Fruit fly (Drosophila melanogaster) whole organism, prepupa: Measurements from ENCODE around the gene SecCl.

Source experiments
- Blimp-1 ChIP-seq: fragments of 200-800 bp; sonication (Bioruptor generic); optimal IDR thresholded peaks from 3 replicates; lab custom pipeline; 2017; ENCODE audit warnings: missing biosample characterization, missing genetic modification characterization, mild to moderate bottlenecking, moderate library complexity, missing genetic modification reagents
- CG10631 ChIP-seq: fragments of 200-800 bp; sonication (Bioruptor generic); optimal IDR thresholded peaks from 2 replicates; lab custom pipeline; 2016; ENCODE audit warnings: missing biosample characterization, missing genetic modification characterization
- CG10669 ChIP-seq: fragments of 200-800 bp; sonication (Bioruptor generic); optimal IDR thresholded peaks from 3 replicates; lab custom pipeline; 2018; ENCODE audit warnings: missing biosample characterization, mild to moderate bottlenecking, missing genetic modification characterization, moderate library complexity
- CG11294 ChIP-seq: fragments of 200-800 bp; sonication (Bioruptor generic); IDR thresholded peaks from 2 replicates; pipeline ENCODE4 v1.3.6; 2022; ENCODE audit warnings: missing biosample characterization, missing genetic modification characterization
- CG11762 ChIP-seq: fragments of 200-800 bp; sonication (Bioruptor generic); optimal IDR thresholded peaks from 3 replicates; lab custom pipeline; 2016; ENCODE audit warnings: missing biosample characterization, missing genetic modification characterization; ENCODE audit not compliant: insufficient read depth
- CG11902 ChIP-seq: fragments of 200-800 bp; sonication (Bioruptor generic); optimal IDR thresholded peaks from 3 replicates; lab custom pipeline; 2016; ENCODE audit warnings: missing biosample characterization, missing genetic modification characterization
- CG15336 ChIP-seq: fragments of 200-800 bp; sonication (Bioruptor generic); IDR thresholded peaks from 2 replicates; pipeline ENCODE4 v1.3.6; 2022; ENCODE audit warnings: missing biosample characterization, missing genetic modification characterization
- CG1621 ChIP-seq: fragments of 200-800 bp; sonication (Bioruptor generic); optimal IDR thresholded peaks from 3 replicates; lab custom pipeline; 2018; ENCODE audit warnings: missing biosample characterization, mild to moderate bottlenecking, missing genetic modification characterization
- CG3032 ChIP-seq: fragments of 200-800 bp; optimal IDR thresholded peaks from 2 replicates; lab custom pipeline; 2019; ENCODE audit warnings: missing biosample characterization, mild to moderate bottlenecking, missing genetic modification characterization, moderate library complexity
- CG31627 ChIP-seq: fragments of 200-800 bp; sonication (Bioruptor generic); optimal IDR thresholded peaks from 3 replicates; lab custom pipeline; 2016; ENCODE audit warnings: missing biosample characterization, missing genetic modification characterization
- CG32006 ChIP-seq: fragments of 200-800 bp; sonication (Bioruptor generic); optimal IDR thresholded peaks from 3 replicates; lab custom pipeline; 2017; ENCODE audit warnings: missing biosample characterization, mild to moderate bottlenecking, missing genetic modification characterization
- CG34406 ChIP-seq: fragments of 200-800 bp; sonication (Bioruptor generic); optimal IDR thresholded peaks from 3 replicates; lab custom pipeline; 2016; ENCODE audit warnings: missing biosample characterization, missing genetic modification characterization
- CG3919 ChIP-seq: fragments of 200-800 bp; sonication (Bioruptor generic); optimal IDR thresholded peaks from 3 replicates; lab custom pipeline; 2016; ENCODE audit warnings: missing biosample characterization, missing genetic modification characterization
- CG4318 ChIP-seq: fragments of 200-800 bp; sonication (Bioruptor generic); optimal IDR thresholded peaks from 3 replicates; lab custom pipeline; 2017; ENCODE audit warnings: missing biosample characterization, mild to moderate bottlenecking, missing genetic modification characterization
- CG6163 ChIP-seq: fragments of 200-800 bp; sonication (Bioruptor generic); IDR thresholded peaks from 3 replicates; pipeline ENCODE4 v1.3.6; 2022; ENCODE audit warnings: missing biosample characterization, missing genetic modification characterization
- CG6276 ChIP-seq: fragments of 200-800 bp; sonication (Bioruptor generic); optimal IDR thresholded peaks from 2 replicates; lab custom pipeline; 2017; ENCODE audit warnings: missing biosample characterization, mild to moderate bottlenecking, missing genetic modification characterization
- CG6792 ChIP-seq: fragments of 200-800 bp; sonication (Bioruptor generic); optimal IDR thresholded peaks from 3 replicates; lab custom pipeline; 2016; ENCODE audit warnings: missing biosample characterization, missing genetic modification characterization
- CG6808 ChIP-seq: fragments of 200-800 bp; sonication (Bioruptor generic); optimal IDR thresholded peaks from 3 replicates; lab custom pipeline; 2017; ENCODE audit warnings: missing biosample characterization, missing genetic modification characterization, mild to moderate bottlenecking, moderate library complexity, missing genetic modification reagents
- CG6854 ChIP-seq: fragments of 200-800 bp; sonication (Bioruptor generic); optimal IDR thresholded peaks from 2 replicates; lab custom pipeline; 2017; ENCODE audit warnings: missing biosample characterization, mild to moderate bottlenecking, missing genetic modification characterization
- CG8119 ChIP-seq: fragments of 200-800 bp; sonication (Bioruptor generic); IDR thresholded peaks from 3 replicates; pipeline ENCODE4 v1.3.6; 2022; ENCODE audit warnings: missing biosample characterization, missing genetic modification characterization
- CG9139 ChIP-seq: fragments of 200-800 bp; sonication (Bioruptor generic); optimal IDR thresholded peaks from 3 replicates; lab custom pipeline; 2017; ENCODE audit warnings: missing biosample characterization, mild to moderate bottlenecking, missing genetic modification characterization
- Eip75B ChIP-seq: fragments of 200-800 bp; sonication (Bioruptor generic); optimal IDR thresholded peaks from 3 replicates; lab custom pipeline; 2016; ENCODE audit warnings: missing biosample characterization, missing genetic modification characterization
- Eip78C ChIP-seq: fragments of 200-800 bp; sonication (Bioruptor generic); peaks from one replicate; lab custom pipeline; 2016; ENCODE audit warnings: missing biosample characterization, missing genetic modification characterization
- Ets21C ChIP-seq: fragments of 200-800 bp; sonication (Bioruptor generic); optimal IDR thresholded peaks from 3 replicates; lab custom pipeline; 2016; ENCODE audit warnings: missing biosample characterization, missing genetic modification characterization
- Gug ChIP-seq: fragments of 200-800 bp; sonication (Bioruptor generic); IDR thresholded peaks from 2 replicates; pipeline ENCODE4 v1.3.6; 2022; ENCODE audit warnings: missing biosample characterization, missing genetic modification characterization
- Hr38 ChIP-seq: sonication (Bioruptor generic); optimal IDR thresholded peaks from 2 replicates; lab custom pipeline; 2016; ENCODE audit warnings: missing biosample characterization, missing genetic modification characterization
- Hr39 ChIP-seq: fragments of 200-800 bp; sonication (Bioruptor generic); optimal IDR thresholded peaks from 2 replicates; lab custom pipeline; 2016; ENCODE audit warnings: missing biosample characterization, missing genetic modification characterization
- Hr4 ChIP-seq: fragments of 200-800 bp; sonication (Bioruptor generic); optimal IDR thresholded peaks from 3 replicates; lab custom pipeline; 2016; ENCODE audit warnings: missing biosample characterization, missing genetic modification characterization
- Met ChIP-seq: fragments of 200-800 bp; sonication (Bioruptor generic); optimal IDR thresholded peaks from 3 replicates; lab custom pipeline; 2016; ENCODE audit warnings: missing biosample characterization, missing genetic modification characterization
- OdsH ChIP-seq: fragments of 200-800 bp; sonication (Bioruptor generic); optimal IDR thresholded peaks from 3 replicates; lab custom pipeline; 2016; ENCODE audit warnings: missing biosample characterization, missing genetic modification characterization
- Smox ChIP-seq: fragments of 200-800 bp; sonication (Bioruptor generic); optimal IDR thresholded peaks from 3 replicates; lab custom pipeline; 2016; ENCODE audit warnings: missing biosample characterization, missing genetic modification characterization
- Sox102F ChIP-seq: fragments of 200-800 bp; sonication (Bioruptor generic); optimal IDR thresholded peaks from 2 replicates; lab custom pipeline; 2016; ENCODE audit warnings: missing biosample characterization, mild to moderate bottlenecking, missing genetic modification characterization
- Sox15 ChIP-seq: fragments of 200-800 bp; sonication (Bioruptor generic); optimal IDR thresholded peaks from 3 replicates; lab custom pipeline; 2016; ENCODE audit warnings: missing biosample characterization, missing genetic modification characterization
- achi ChIP-seq: fragments of 200-800 bp; sonication (Bioruptor generic); optimal IDR thresholded peaks from 3 replicates; lab custom pipeline; 2016; ENCODE audit warnings: missing biosample characterization, missing genetic modification characterization
- dac ChIP-seq: fragments of 200-800 bp; sonication (Bioruptor generic); optimal IDR thresholded peaks from 2 replicates; lab custom pipeline; 2017; ENCODE audit warnings: missing biosample characterization, mild to moderate bottlenecking, missing genetic modification characterization
- dsx ChIP-seq: fragments of 200-800 bp; optimal IDR thresholded peaks from 3 replicates; lab custom pipeline; 2019; ENCODE audit warnings: missing biosample characterization, mild to moderate bottlenecking, missing genetic modification characterization, moderate library complexity; ENCODE audit not compliant: poor library complexity, severe bottlenecking
- eg ChIP-seq: fragments of 200-800 bp; sonication (Bioruptor generic); IDR thresholded peaks from 3 replicates; pipeline ENCODE4 v1.3.6; 2022; ENCODE audit warnings: missing biosample characterization, missing genetic modification characterization
- esn ChIP-seq: fragments of 200-800 bp; sonication (Bioruptor generic); optimal IDR thresholded peaks from 2 replicates; lab custom pipeline; 2016; ENCODE audit warnings: missing biosample characterization, mild to moderate bottlenecking, missing genetic modification characterization, moderate library complexity
- fd59A ChIP-seq: fragments of 200-800 bp; sonication (Bioruptor generic); optimal IDR thresholded peaks from 2 replicates; lab custom pipeline; 2017; ENCODE audit warnings: missing biosample characterization, mild to moderate bottlenecking, missing genetic modification characterization, missing genetic modification reagents
- fkh ChIP-seq: fragments of 200-800 bp; sonication (Bioruptor generic); optimal IDR thresholded peaks from 3 replicates; lab custom pipeline; 2017; ENCODE audit warnings: missing biosample characterization, mild to moderate bottlenecking, missing genetic modification characterization, moderate library complexity
- net ChIP-seq: fragments of 200-800 bp; sonication (Bioruptor generic); optimal IDR thresholded peaks from 3 replicates; lab custom pipeline; 2016; ENCODE audit warnings: missing biosample characterization, missing genetic modification characterization
- salr ChIP-seq, 2 experiments: fragments of 200-800 bp; sonication (Bioruptor generic); optimal IDR thresholded peaks; 3 replicates each; lab custom pipeline; 2016 to 2018; ENCODE audit warnings: missing biosample characterization in 2 of 2, missing genetic modification characterization in 2 of 2, mild to moderate bottlenecking in 1 of 2
- ss ChIP-seq, 2 experiments: fragments of 200-800 bp; sonication (Bioruptor generic); optimal IDR thresholded peaks; 2 replicates in 1 of 2; 3 replicates in 1 of 2; lab custom pipeline; 2017 to 2018; ENCODE audit warnings: mild to moderate bottlenecking in 2 of 2, missing biosample characterization in 2 of 2, missing genetic modification characterization in 2 of 2, moderate library complexity in 1 of 2
- svp ChIP-seq: fragments of 200-800 bp; sonication (Bioruptor generic); peaks from one replicate; lab custom pipeline; 2016; ENCODE audit warnings: missing biosample characterization, missing genetic modification characterization
- topi ChIP-seq: fragments of 200-800 bp; sonication (Bioruptor generic); optimal IDR thresholded peaks from 3 replicates; lab custom pipeline; 2016; ENCODE audit warnings: missing biosample characterization, missing genetic modification characterization
- vri ChIP-seq: fragments of 200-800 bp; sonication (Bioruptor generic); optimal IDR thresholded peaks from 3 replicates; lab custom pipeline; 2016; ENCODE audit warnings: missing biosample characterization, mild to moderate bottlenecking, missing genetic modification characterization

SecCl gene

DNA sequence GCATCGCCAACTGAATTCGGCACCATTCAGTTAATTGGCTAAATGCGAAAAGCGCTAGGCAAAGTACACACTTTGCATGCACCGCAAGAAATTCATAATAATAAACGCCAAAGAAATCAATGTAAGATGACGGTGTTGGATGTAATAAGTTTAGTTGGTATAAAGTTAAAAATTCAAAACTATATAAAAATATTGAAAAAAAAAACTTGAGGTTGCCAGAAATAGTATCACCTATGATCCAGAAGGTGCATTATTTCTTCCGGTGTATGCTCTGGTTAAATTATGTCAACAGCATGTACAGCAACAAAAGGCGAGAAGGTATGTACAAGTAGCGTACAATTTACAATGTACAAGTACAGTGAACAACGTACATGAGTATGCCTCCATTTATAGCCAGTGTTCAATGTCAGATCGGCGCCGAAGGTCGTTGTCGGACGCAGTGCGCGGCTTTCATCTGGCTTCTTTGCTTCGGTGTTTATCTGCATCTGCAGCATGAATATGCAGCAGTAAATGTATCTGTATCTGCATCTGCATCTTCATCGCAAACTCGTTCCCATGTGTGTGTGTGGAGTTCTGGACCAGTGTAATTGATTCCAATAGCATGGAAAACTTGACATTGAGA is 27.1 kb downstream of the SecCl start (continued):
- peak; percentile 68 for TF ChIP-seq Sox15 (GFP tag; lab: Kevin White, UChicago)
- peak; percentile 61 to 82 for TF ChIP-seq salr (GFP tag; optimal IDR thresholded peaks at IDR 0.05; lab: Kevin White, UChicago)
- peak; percentile 51 for TF ChIP-seq Met (GFP tag; lab: Kevin White, UChicago)
- TF ChIP-seq Smox (GFP tag; lab: Kevin White, UChicago) = peak; percentile 37
- TF ChIP-seq Eip75B (GFP tag; lab: Kevin White, UChicago) = peak; percentile 84
- TF ChIP-seq Gug = peak; percentile 68
- TF ChIP-seq ss (GFP tag; optimal IDR thresholded peaks at IDR 0.05; lab: Kevin White, UChicago) = peak; percentile 69 to 88
- TF ChIP-seq CG15336 = peak; percentile 81
- peak; percentile 63 for TF ChIP-seq esn (GFP tag; lab: Kevin White, UChicago)
- peak; percentile 84 for TF ChIP-seq eg
- TF ChIP-seq vri (GFP tag; lab: Kevin White, UChicago) = no peak
- TF ChIP-seq svp (GFP tag; lab: Kevin White, UChicago) = peak; percentile 77
- peak; percentile 85 for TF ChIP-seq CG6163 (GFP tag; lab: Robert Waterston, UW)
- TF ChIP-seq CG4318 (GFP tag; lab: Kevin White, UChicago) = peak; percentile 75
- TF ChIP-seq CG11294 (GFP tag; lab: Robert Waterston, UW) = peak; percentile 45; the same call in 1 of the 2 replicates
- TF ChIP-seq CG6854 (GFP tag; lab: Kevin White, UChicago) = no peak
- peak; percentile 59 for TF ChIP-seq dac (GFP tag; lab: Kevin White, UChicago)
- TF ChIP-seq CG34406 (GFP tag; lab: Kevin White, UChicago) = peak; percentile 82
- peak; percentile 85 for TF ChIP-seq CG10631 (GFP tag; lab: Kevin White, UChicago)
- peak; percentile 43 for TF ChIP-seq CG31627 (GFP tag; lab: Kevin White, UChicago)
- TF ChIP-seq CG10669 (GFP tag; lab: Kevin White, UChicago) = peak; percentile 86
- TF ChIP-seq Hr38 (GFP tag; lab: Kevin White, UChicago) = no peak
- TF ChIP-seq CG9139 (GFP tag; lab: Kevin White, UChicago) = peak; percentile 79
- peak; percentile 89 for TF ChIP-seq CG3919 (GFP tag; lab: Kevin White, UChicago)
- peak; percentile 78 for TF ChIP-seq fd59A
- TF ChIP-seq Blimp-1 (GFP tag; lab: Kevin White, UChicago) = no peak
- peak; percentile 80 for TF ChIP-seq achi (GFP tag; lab: Kevin White, UChicago)
- peak; percentile 2 for TF ChIP-seq fkh
- peak; percentile 84 for TF ChIP-seq CG3032 (tag; lab: Kevin White, UChicago)
- TF ChIP-seq CG11902 = peak; percentile 65
- TF ChIP-seq Eip78C (GFP tag; lab: Kevin White, UChicago) = peak; percentile 98
- TF ChIP-seq CG8119 (GFP tag; lab: Robert Waterston, UW) = peak; percentile 86
- peak; percentile 91 for TF ChIP-seq Hr4
- peak; percentile 75 for TF ChIP-seq CG6792 (GFP tag; lab: Kevin White, UChicago)
- TF ChIP-seq Ets21C (GFP tag; lab: Kevin White, UChicago) = no peak
- peak; percentile 86 for TF ChIP-seq CG6808 (GFP tag; lab: Kevin White, UChicago)
- peak; percentile 67 for TF ChIP-seq topi (GFP tag; lab: Kevin White, UChicago)
- TF ChIP-seq, all 60 proteins: peak for 53

DNA sequence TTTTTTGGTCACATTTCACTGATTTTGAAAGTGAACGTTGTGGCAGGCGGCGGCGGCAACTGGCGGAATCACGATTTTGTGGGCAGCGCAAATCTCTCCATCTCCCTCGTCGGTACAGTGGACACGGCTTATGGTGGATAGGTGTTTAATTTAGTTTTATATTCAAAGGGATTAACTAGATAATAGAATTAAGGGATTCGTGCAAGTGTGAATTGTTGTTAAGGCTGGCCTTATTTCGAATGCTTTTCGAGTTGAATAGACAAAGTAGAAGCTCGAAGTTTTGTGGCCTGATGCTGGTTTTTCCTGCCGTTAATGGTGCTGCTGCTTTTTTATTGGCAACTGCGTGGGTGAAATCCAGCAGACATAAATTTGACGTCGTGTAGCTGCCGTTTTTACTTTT is 28.0 kb downstream of the SecCl start:
- TF ChIP-seq Hr39 (no peak), CG3919 (GFP tag; lab: Kevin White, UChicago) (peak; percentile 11), CG6808 (GFP tag; lab: Kevin White, UChicago) (no peak), eg (peak; percentile 49; the same call in 1 of the 3 replicates), Eip75B (GFP tag; lab: Kevin White, UChicago) (no peak), CG11762 (GFP tag; lab: Kevin White, UChicago) (no peak), CG1621 (tag; lab: Kevin White, UChicago) (no peak), Hr4 (peak; percentile 65), CG15336 (peak; percentile 60), dsx (GFP tag; lab: Kevin White, UChicago) (no peak), Sox102F (GFP tag; lab: Kevin White, UChicago) (no peak), CG8119 (GFP tag; lab: Robert Waterston, UW) (peak; percentile 56; the same call in 2 of the 3 replicates), Gug (no peak), fkh (no peak), CG6792 (GFP tag; lab: Kevin White, UChicago) (no peak), CG6163 (GFP tag; lab: Robert Waterston, UW) (peak; percentile 44; the same call in 1 of the 3 replicates), Eip78C (GFP tag; lab: Kevin White, UChicago) (peak; percentile 26), net (GFP tag; lab: Kevin White, UChicago) (peak; percentile 3), CG9139 (GFP tag; lab: Kevin White, UChicago) (no peak), OdsH (GFP tag; lab: Kevin White, UChicago) (peak; percentile 8), CG6276 (peak; percentile 36), dac (GFP tag; lab: Kevin White, UChicago) (peak; percentile 10), CG4318 (GFP tag; lab: Kevin White, UChicago) (peak; percentile 24), CG32006 (GFP tag; lab: Kevin White, UChicago) (peak; percentile 69)
- TF ChIP-seq, all 60 proteins: peak for 13
